Worm (Caenorhabditis elegans) whole organism, young adult: ENCODE measurements around the gene fbxa-14.

Experiments
- B0336.3 ChIP-seq: fragments of 200-800 bp; sonication (Bioruptor generic); IDR thresholded peaks from 2 replicates; pipeline ENCODE4 v1.3.6; 2022; ENCODE audit warnings: missing genetic modification characterization, missing compliant biosample characterization
- C06A6.2 ChIP-seq: fragments of 200-800 bp; sonication (Bioruptor generic); conservative IDR thresholded peaks from 2 replicates; pipeline ENCODE4 v1.3.6; 2022; ENCODE audit warnings: missing genetic modification characterization, missing compliant biosample characterization
- F22D6.2 ChIP-seq: sonication (generic microtip); optimal IDR thresholded peaks from 2 replicates; lab custom pipeline; 2016; ENCODE audit warnings: mild to moderate bottlenecking, missing genetic modification characterization, missing compliant biosample characterization
- F57A8.1 ChIP-seq: fragments of 200-800 bp; sonication (Bioruptor generic); optimal IDR thresholded peaks from 2 replicates; lab custom pipeline; 2018; ENCODE audit warnings: mild to moderate bottlenecking, missing genetic modification characterization, moderate library complexity, missing compliant biosample characterization
- T26A5.8 ChIP-seq: sonication (generic microtip); optimal IDR thresholded peaks from 2 replicates; lab custom pipeline; 2016; ENCODE audit warnings: missing genetic modification characterization, missing compliant biosample characterization
- Y53G8AR.9 ChIP-seq: fragments of 200-800 bp; sonication (Bioruptor generic); conservative IDR thresholded peaks from 2 replicates; pipeline ENCODE4 v1.3.6; 2022; ENCODE audit warnings: missing genetic modification reagents, missing genetic modification characterization, missing compliant biosample characterization
- Y79H2A.3 ChIP-seq: fragments of 200-800 bp; sonication (Bioruptor generic); conservative IDR thresholded peaks from 2 replicates; pipeline ENCODE4 v1.3.6; 2022; ENCODE audit warnings: missing genetic modification reagents, missing genetic modification characterization, missing compliant biosample characterization
- akir-1 ChIP-seq: fragments of 200-800 bp; sonication (Bioruptor generic); optimal IDR thresholded peaks from 2 replicates; lab custom pipeline; 2018; ENCODE audit warnings: mild to moderate bottlenecking, missing genetic modification characterization, moderate library complexity, missing compliant biosample characterization
- atf-7 ChIP-seq: sonication (generic microtip); optimal IDR thresholded peaks from 2 replicates; lab custom pipeline; 2017; ENCODE audit warnings: mild to moderate bottlenecking, missing genetic modification characterization, missing compliant biosample characterization
- bed-2 ChIP-seq: fragments of 200-800 bp; sonication (Bioruptor generic); IDR thresholded peaks from 2 replicates; pipeline ENCODE4 v1.3.6; 2022; ENCODE audit warnings: missing genetic modification reagents, missing genetic modification characterization, missing compliant biosample characterization
- ccch-3 ChIP-seq: fragments of 200-800 bp; sonication (Bioruptor generic); optimal IDR thresholded peaks from 2 replicates; lab custom pipeline; 2018; ENCODE audit warnings: mild to moderate bottlenecking, missing genetic modification characterization, missing compliant biosample characterization
- cebp-1 ChIP-seq, 2 experiments: fragments of 200-800 bp in 1 of 2; sonication (Bioruptor generic) in 1 of 2; sonication (generic microtip) in 1 of 2; IDR thresholded peaks in 1 of 2; optimal IDR thresholded peaks in 1 of 2; 2 replicates each; pipeline versions ENCODE4 v1.3.6 to Lab custom; 2017 to 2022; ENCODE audit warnings: missing compliant biosample characterization in 2 of 2, missing genetic modification characterization in 2 of 2, mild to moderate bottlenecking in 1 of 2, missing genetic modification reagents in 1 of 2, moderate library complexity in 1 of 2
- cebp-2 ChIP-seq: fragments of 200-800 bp; sonication (Bioruptor generic); IDR thresholded peaks from 2 replicates; pipeline ENCODE4 v1.3.6; 2022; ENCODE audit warnings: missing genetic modification characterization, missing compliant biosample characterization
- ceh-27 ChIP-seq: fragments of 200-800 bp; sonication (Bioruptor generic); optimal IDR thresholded peaks from 2 replicates; lab custom pipeline; 2018; ENCODE audit warnings: mild to moderate bottlenecking, missing genetic modification characterization, moderate library complexity, missing compliant biosample characterization
- dpl-1 ChIP-seq: fragments of 150-350 bp; optimal IDR thresholded peaks from 2 replicates; lab custom pipeline; 2014; ENCODE audit warnings: missing biosample characterization, missing genetic modification reagents, missing genetic modification characterization
- fkh-3 ChIP-seq: sonication (generic microtip); optimal IDR thresholded peaks from 2 replicates; lab custom pipeline; 2016; ENCODE audit warnings: mild to moderate bottlenecking, missing genetic modification characterization, missing compliant biosample characterization
- hlh-26 ChIP-seq: fragments of 200-800 bp; sonication (Bioruptor generic); conservative IDR thresholded peaks from 2 replicates; pipeline ENCODE4 v1.3.6; 2022; ENCODE audit warnings: missing genetic modification reagents, missing genetic modification characterization, missing compliant biosample characterization
- hmg-20 ChIP-seq: fragments of 200-800 bp; sonication (Bioruptor generic); IDR thresholded peaks from 2 replicates; pipeline ENCODE4 v1.3.6; 2022; ENCODE audit warnings: missing genetic modification reagents, missing genetic modification characterization, missing compliant biosample characterization
- hsf-1 ChIP-seq: fragments of 200-800 bp; sonication (Bioruptor generic); IDR thresholded peaks from 2 replicates; pipeline ENCODE4 v1.3.6; 2022; ENCODE audit warnings: missing genetic modification reagents, missing genetic modification characterization, missing compliant biosample characterization
- lag-1 ChIP-seq: fragments of 200-800 bp; sonication (Bioruptor generic); IDR thresholded peaks from 2 replicates; pipeline ENCODE4 v1.3.6; 2022; ENCODE audit warnings: missing genetic modification reagents, missing genetic modification characterization, missing compliant biosample characterization
- lin-35 ChIP-seq, 3 experiments: fragments of 150-350 bp in 2 of 3; sonication (generic microtip) in 1 of 3; optimal IDR thresholded peaks; 2 replicates each; lab custom pipeline; 2014 to 2018; ENCODE audit warnings: missing biosample characterization in 3 of 3, missing genetic modification characterization in 3 of 3, missing genetic modification reagents in 3 of 3
- lsy-27 ChIP-seq: sonication (generic microtip); optimal IDR thresholded peaks from 2 replicates; lab custom pipeline; 2017; ENCODE audit warnings: missing genetic modification characterization, mild to moderate bottlenecking, missing compliant biosample characterization, antibody characterized with exemption, missing genotype, borderline replicate concordance; ENCODE audit not compliant: insufficient read depth
- madf-10 ChIP-seq: sonication (generic microtip); optimal IDR thresholded peaks from 2 replicates; lab custom pipeline; 2016; ENCODE audit warnings: mild to moderate bottlenecking, missing genetic modification characterization, missing compliant biosample characterization
- madf-3 ChIP-seq: fragments of 200-800 bp; sonication (Bioruptor generic); IDR thresholded peaks from 2 replicates; pipeline ENCODE4 v1.3.6; 2022; ENCODE audit warnings: missing genetic modification reagents, missing genetic modification characterization, missing compliant biosample characterization
- madf-6 ChIP-seq: fragments of 200-800 bp; sonication (Bioruptor generic); IDR thresholded peaks from 2 replicates; pipeline ENCODE4 v1.3.6; 2022; ENCODE audit warnings: missing genetic modification reagents, missing genetic modification characterization, missing compliant biosample characterization
- mcd-1 ChIP-seq: fragments of 200-800 bp; sonication (Bioruptor generic); IDR thresholded peaks from 2 replicates; pipeline ENCODE4 v1.3.6; 2022; ENCODE audit warnings: missing genetic modification reagents, missing genetic modification characterization, missing compliant biosample characterization
- mel-28 ChIP-seq: sonication (generic microtip); optimal IDR thresholded peaks from 2 replicates; lab custom pipeline; 2016; ENCODE audit warnings: borderline replicate concordance, mild to moderate bottlenecking, missing genetic modification characterization, missing compliant biosample characterization
- nfya-2 ChIP-seq: fragments of 200-800 bp; sonication (Bioruptor generic); IDR thresholded peaks from 2 replicates; pipeline ENCODE4 v1.3.6; 2022; ENCODE audit warnings: missing genetic modification reagents, missing genetic modification characterization, missing compliant biosample characterization
- nhr-90 ChIP-seq: sonication (generic microtip); optimal IDR thresholded peaks from 2 replicates; lab custom pipeline; 2016; ENCODE audit warnings: missing genotype, mild to moderate bottlenecking, missing genetic modification characterization, missing compliant biosample characterization
- pha-4 ChIP-seq: fragments of 150-350 bp; sonication (generic microtip); optimal IDR thresholded peaks from 2 replicates; lab custom pipeline; 2014; ENCODE audit warnings: missing biosample characterization, missing genetic modification reagents, missing genetic modification characterization
- rcor-1 ChIP-seq: fragments of 200-800 bp; sonication (Bioruptor generic); IDR thresholded peaks from 2 replicates; pipeline ENCODE4 v1.3.6; 2022; ENCODE audit warnings: missing genetic modification reagents, missing genetic modification characterization, missing compliant biosample characterization
- rec-8 ChIP-seq, 2 experiments: sonication (generic microtip); optimal IDR thresholded peaks; 2 replicates each; lab custom pipeline; 2016; ENCODE audit warnings: mild to moderate bottlenecking in 2 of 2, missing genetic modification characterization in 2 of 2, missing genetic modification reagents in 2 of 2, missing genotype in 2 of 2, missing biosample characterization in 1 of 2, missing compliant biosample characterization in 1 of 2, moderate library complexity in 1 of 2
- sdz-38 ChIP-seq: sonication (generic microtip); optimal IDR thresholded peaks from 2 replicates; lab custom pipeline; 2016; ENCODE audit warnings: missing genotype, missing genetic modification characterization, missing compliant biosample characterization
- snpc-4 ChIP-seq, 5 experiments: fragments of 150-350 bp in 1 of 5; sonication (generic microtip) in 4 of 5; optimal IDR thresholded peaks; 2 replicates each; lab custom pipeline; 2014 to 2018; ENCODE audit warnings: missing genetic modification characterization in 5 of 5, missing biosample characterization in 3 of 5, antibody characterized with exemption in 2 of 5, mild to moderate bottlenecking in 2 of 5, missing compliant biosample characterization in 2 of 5, missing genotype in 2 of 5, moderate library complexity in 2 of 5, missing genetic modification reagents in 1 of 5
- sptf-2 ChIP-seq: fragments of 200-800 bp; sonication (Bioruptor generic); optimal IDR thresholded peaks from 2 replicates; lab custom pipeline; 2018; ENCODE audit warnings: mild to moderate bottlenecking, missing genetic modification characterization, missing compliant biosample characterization
- tlf-1 ChIP-seq: fragments of 200-800 bp; sonication (Bioruptor generic); optimal IDR thresholded peaks from 2 replicates; lab custom pipeline; 2018; ENCODE audit warnings: mild to moderate bottlenecking, missing genetic modification characterization, missing compliant biosample characterization
- unc-62 ChIP-seq: fragments of 150-350 bp; optimal IDR thresholded peaks from 2 replicates; lab custom pipeline; 2014; ENCODE audit warnings: missing biosample characterization, missing genetic modification reagents, missing genetic modification characterization
- zfh-2 ChIP-seq: fragments of 200-800 bp; sonication (Bioruptor generic); conservative IDR thresholded peaks from 2 replicates; pipeline ENCODE4 v1.3.6; 2022; ENCODE audit warnings: missing genetic modification reagents, missing genetic modification characterization, missing compliant biosample characterization
- zim-3 ChIP-seq: sonication (generic microtip); optimal IDR thresholded peaks from 2 replicates; lab custom pipeline; 2017; ENCODE audit warnings: mild to moderate bottlenecking, missing genetic modification characterization, moderate library complexity, missing compliant biosample characterization
- ztf-28 ChIP-seq: fragments of 200-800 bp; sonication (Bioruptor generic); IDR thresholded peaks from 2 replicates; pipeline ENCODE4 v1.3.6; 2022; ENCODE audit warnings: missing genetic modification reagents, missing genetic modification characterization, missing compliant biosample characterization

The fbxa-14 gene

DNA sequence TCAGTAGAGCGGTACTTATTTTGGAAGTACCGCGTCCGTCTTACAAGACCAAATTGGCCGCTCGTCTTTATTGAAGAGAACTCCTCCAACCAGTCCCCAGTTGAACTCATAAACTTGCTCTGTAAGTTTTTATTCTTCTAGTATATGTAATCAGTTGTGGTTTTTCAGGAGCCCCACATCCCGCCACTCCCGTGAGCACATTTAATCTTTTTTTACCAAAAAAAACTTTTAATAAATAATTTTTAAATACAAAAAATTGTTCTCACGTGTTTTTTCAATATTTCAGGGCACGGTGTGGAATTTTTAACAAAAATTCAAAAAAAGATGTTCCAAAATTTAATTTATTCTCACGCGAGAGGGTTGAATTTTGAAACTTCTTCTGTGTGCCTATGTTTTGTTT is at the start of gene fbxa-14:
Gene fbxa-14, minus strand, starts transcription at position 101 of the 400 bp plus-strand sequence.
- TF ChIP-seq ceh-27 (GFP tag; lab: Kevin White, UChicago) (no peak), madf-6 (GFP tag; lab: Robert Waterston, UW) (no peak), fkh-3 (tag; lab: Kevin White, UChicago) (no peak), Y53G8AR.9 (GFP tag; lab: Robert Waterston, UW) (no peak), mel-28 (tag; lab: Kevin White, UChicago) (no peak), nfya-2 (GFP tag; lab: Robert Waterston, UW) (no peak), sptf-2 (no peak), B0336.3 (GFP tag; lab: Robert Waterston, UW) (no peak), hlh-26 (GFP tag; lab: Robert Waterston, UW) (no peak)

ce11 chrIII:1372563-1372962 is 48.1 kb upstream of the fbxa-14 start:
- TF ChIP-seq bed-2 (GFP tag; lab: Robert Waterston, UW) = no peak
- no peak for TF ChIP-seq pha-4 (tag; lab: Kevin White, UChicago)
- no peak for TF ChIP-seq atf-7 (tag; lab: Kevin White, UChicago)
- TF ChIP-seq hsf-1 (GFP tag; lab: Robert Waterston, UW) = no peak
- TF ChIP-seq madf-10 = no peak
- TF ChIP-seq zim-3 (tag; lab: Kevin White, UChicago) = no peak
- no peak for TF ChIP-seq T26A5.8 (tag; lab: Kevin White, UChicago)
- TF ChIP-seq Y79H2A.3 (GFP tag; lab: Robert Waterston, UW) = no peak
- no peak for TF ChIP-seq rec-8 (tag; optimal IDR thresholded peaks at IDR 0.05; lab: Kevin White, UChicago)
- TF ChIP-seq mcd-1 (GFP tag; lab: Robert Waterston, UW) = no peak
- no peak for TF ChIP-seq snpc-4 (GFP tag; optimal IDR thresholded peaks at IDR 0.05; lab: Kevin White, UChicago)
- TF ChIP-seq snpc-4 (tag; optimal IDR thresholded peaks at IDR 0.05; lab: Kevin White, UChicago) = no peak
- TF ChIP-seq zfh-2 (GFP tag; lab: Robert Waterston, UW) = no peak
- TF ChIP-seq madf-3 = no peak
- no peak for TF ChIP-seq ztf-28
- no peak for TF ChIP-seq nhr-90 (tag; lab: Kevin White, UChicago)
- TF ChIP-seq cebp-1 (GFP tag; IDR thresholded peaks at IDR 0.05; lab: Robert Waterston, UW) = no peak
- TF ChIP-seq cebp-1 (tag; optimal IDR thresholded peaks at IDR 0.05; lab: Kevin White, UChicago) = no peak
- no peak for TF ChIP-seq ccch-3 (GFP tag; lab: Kevin White, UChicago)
- no peak for TF ChIP-seq cebp-2 (GFP tag; lab: Robert Waterston, UW)
- TF ChIP-seq sdz-38 (tag; lab: Kevin White, UChicago) = no peak
- TF ChIP-seq unc-62 (GFP tag; lab: Kevin White, UChicago) = no peak

- no peak for TF ChIP-seq bed-2 (GFP tag; lab: Robert Waterston, UW)
- no peak for TF ChIP-seq lag-1 (GFP tag; lab: Robert Waterston, UW)
- TF ChIP-seq rcor-1 = no peak
- TF ChIP-seq mcd-1 (GFP tag; lab: Robert Waterston, UW) = no peak
- no peak for TF ChIP-seq akir-1 (GFP tag; lab: Kevin White, UChicago)
- TF ChIP-seq hlh-26 (GFP tag; lab: Robert Waterston, UW) = no peak
- TF ChIP-seq F22D6.2 (tag; lab: Kevin White, UChicago) = no peak
- TF ChIP-seq lin-35 (GFP tag; optimal IDR thresholded peaks at IDR 0.05; lab: Kevin White, UChicago) = no peak
- no peak for TF ChIP-seq F57A8.1 (GFP tag; lab: Kevin White, UChicago)
- TF ChIP-seq zfh-2 (GFP tag; lab: Robert Waterston, UW) = no peak
- no peak for TF ChIP-seq lsy-27 (tag; lab: Kevin White, UChicago)
- no peak for TF ChIP-seq C06A6.2 (GFP tag; lab: Robert Waterston, UW)
- no peak for TF ChIP-seq hmg-20 (GFP tag; lab: Robert Waterston, UW)
- TF ChIP-seq ceh-27 (GFP tag; lab: Kevin White, UChicago) = no peak
- no peak for TF ChIP-seq dpl-1 (GFP tag; lab: Kevin White, UChicago)
- TF ChIP-seq tlf-1 (GFP tag; lab: Kevin White, UChicago) = no peak
- TF ChIP-seq, all 124 proteins: peak for 0
Measured at ce11 chrIII:1359669-1360068, 35.3 kb upstream of the fbxa-14 start, which contains the start of gene Y82E9BR.9. Gene Y82E9BR.9, minus strand, starts transcription at chrIII:1359769.
